Fruit fly (Drosophila melanogaster): Measurements from ENCODE around the gene CG12112.

DNA sequence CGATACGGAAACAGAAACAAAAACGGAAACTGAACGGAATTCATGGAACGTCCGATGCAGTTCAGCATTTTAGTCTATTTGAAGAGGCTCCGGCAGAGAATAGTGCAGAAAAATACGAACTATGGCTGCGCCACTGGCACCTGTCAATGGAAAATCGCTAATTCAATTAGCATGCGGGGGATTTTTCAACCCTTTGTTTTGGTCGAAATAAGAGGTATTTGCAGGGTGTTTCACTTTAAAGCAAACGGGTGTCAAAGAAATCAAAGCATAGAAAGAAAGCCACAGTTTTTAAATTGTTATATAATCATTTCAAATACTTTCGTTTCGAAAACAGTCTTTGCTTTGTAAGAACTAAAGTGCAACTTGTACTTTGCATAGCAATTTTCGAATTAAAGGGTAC is 30.4 kb downstream of the CG12112 start, which contains the start of gene PIP82:
- no peak for TF ChIP-seq CG8478 (optimal IDR thresholded peaks at IDR 0.05)
- no peak for TF ChIP-seq usp (GFP tag; optimal IDR thresholded peaks at IDR 0.05)
